Fruit fly (Drosophila melanogaster) whole organism, pupa: ENCODE results near the gene CG6023.

Experiments
- CG10348 ChIP-seq: fragments of 200-800 bp; sonication (Bioruptor generic); IDR thresholded peaks from 2 replicates; pipeline ENCODE4 v1.3.6; 2022; ENCODE audit warnings: missing biosample characterization, missing genetic modification characterization
- CG12605 ChIP-seq: fragments of 200-800 bp; sonication (Bioruptor generic); IDR thresholded peaks from 2 replicates; pipeline ENCODE4 v1.3.6; 2022; ENCODE audit warnings: missing biosample characterization, missing genetic modification characterization
- CG15710 ChIP-seq: fragments of 200-800 bp; sonication (Bioruptor generic); optimal IDR thresholded peaks from 2 replicates; lab custom pipeline; 2018; ENCODE audit warnings: missing biosample characterization, mild to moderate bottlenecking, missing genetic modification characterization, moderate library complexity
- CG17806 ChIP-seq: fragments of 200-800 bp; sonication (Bioruptor generic); optimal IDR thresholded peaks from 2 replicates; lab custom pipeline; 2018; ENCODE audit warnings: missing biosample characterization, mild to moderate bottlenecking, missing genetic modification characterization, moderate library complexity
- CG8159 ChIP-seq: fragments of 200-800 bp; sonication (Bioruptor generic); optimal IDR thresholded peaks from 3 replicates; lab custom pipeline; 2018; ENCODE audit warnings: missing biosample characterization, mild to moderate bottlenecking, missing genetic modification characterization, moderate library complexity
- CG8301 ChIP-seq: fragments of 200-800 bp; sonication (Bioruptor generic); optimal IDR thresholded peaks from 2 replicates; lab custom pipeline; 2018; ENCODE audit warnings: missing biosample characterization, mild to moderate bottlenecking, missing genetic modification characterization
- CG9948 ChIP-seq: fragments of 200-800 bp; sonication (Bioruptor generic); optimal IDR thresholded peaks from 2 replicates; lab custom pipeline; 2018; ENCODE audit warnings: missing biosample characterization, mild to moderate bottlenecking, missing genetic modification characterization, moderate library complexity
- D1 ChIP-seq: fragments of 200-800 bp; sonication (Bioruptor generic); optimal IDR thresholded peaks from 2 replicates; lab custom pipeline; 2018; ENCODE audit warnings: missing biosample characterization, mild to moderate bottlenecking, missing genetic modification characterization, moderate library complexity
- EcR ChIP-seq: fragments of 200-800 bp; sonication (Bioruptor generic); optimal IDR thresholded peaks from 3 replicates; lab custom pipeline; 2019; ENCODE audit warnings: missing biosample characterization, missing genetic modification characterization, mild to moderate bottlenecking, moderate library complexity, missing genetic modification reagents
- Ets98B ChIP-seq: fragments of 200-800 bp; sonication (Bioruptor generic); IDR thresholded peaks from 2 replicates; pipeline ENCODE4 v1.3.6; 2022; ENCODE audit warnings: missing biosample characterization, missing genetic modification characterization
- Pif1A ChIP-seq: fragments of 200-800 bp; sonication (Bioruptor generic); optimal IDR thresholded peaks from 3 replicates; lab custom pipeline; 2016; ENCODE audit warnings: missing biosample characterization, missing genetic modification characterization
- Snoo ChIP-seq: fragments of 200-800 bp; sonication (Bioruptor generic); optimal IDR thresholded peaks from 3 replicates; lab custom pipeline; 2017; ENCODE audit warnings: missing biosample characterization, mild to moderate bottlenecking, missing genetic modification characterization, inconsistent platforms
- rn ChIP-seq: fragments of 200-800 bp; sonication (Bioruptor generic); IDR thresholded peaks from 2 replicates; pipeline ENCODE4 v1.3.6; 2022; ENCODE audit warnings: missing biosample characterization, missing genetic modification characterization

DNA sequence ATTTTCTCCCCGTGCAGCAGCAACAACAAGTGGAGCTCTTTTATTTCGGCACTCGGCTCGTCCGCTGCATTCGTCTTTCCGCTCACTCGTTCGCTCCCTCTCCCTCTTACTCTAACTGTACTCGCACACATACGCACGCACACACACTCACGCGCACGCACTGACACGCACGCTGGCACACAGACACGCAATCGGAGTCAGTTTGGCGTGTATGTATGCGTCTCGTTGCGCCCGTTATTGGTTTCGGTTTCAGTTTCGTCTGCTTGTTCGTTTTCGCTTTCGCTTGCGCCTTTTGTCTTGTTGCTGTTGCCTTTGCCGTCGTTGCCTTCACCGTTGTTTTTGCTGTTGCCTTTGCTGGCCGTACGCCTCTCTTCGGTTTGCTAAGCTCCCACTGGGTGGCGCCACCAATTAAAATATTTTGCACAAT lies 36.8 kb upstream of the CG6023 start:
- peak; percentile 43 for TF ChIP-seq Snoo (tag; lab: Kevin White, UChicago)
- TF ChIP-seq CG8159 (tag; lab: Kevin White, UChicago): no peak
- no peak for TF ChIP-seq CG17806 (tag; lab: Kevin White, UChicago)
- no peak for TF ChIP-seq Pif1A (GFP tag; lab: Kevin White, UChicago)
- no peak for TF ChIP-seq CG10348 (GFP tag; lab: Robert Waterston, UW)
- TF ChIP-seq D1 (tag; lab: Kevin White, UChicago): no peak
- no peak for TF ChIP-seq Ets98B (GFP tag; lab: Robert Waterston, UW)
- no peak for TF ChIP-seq EcR (GFP tag; lab: Kevin White, UChicago)
- no peak for TF ChIP-seq CG15710 (tag; lab: Kevin White, UChicago)
- TF ChIP-seq CG8301 (tag; lab: Kevin White, UChicago): no peak
- TF ChIP-seq CG12605: no peak
- no peak for TF ChIP-seq CG9948 (tag; lab: Kevin White, UChicago)
- TF ChIP-seq rn (GFP tag; lab: Robert Waterston, UW): no peak
